Worm (Caenorhabditis elegans) whole organism, L4/young adult: ENCODE measurements around the gene C25F9.10.

ENCODE experiments used
- W03F9.2 ChIP-seq: fragments of 150-350 bp; optimal IDR thresholded peaks from 2 replicates; lab custom pipeline; 2014; ENCODE audit warnings: missing biosample characterization, missing genetic modification characterization
- dao-5 ChIP-seq: sonication (generic microtip); optimal IDR thresholded peaks from 2 replicates; lab custom pipeline; 2016; ENCODE audit warnings: missing genotype, missing genetic modification characterization, moderate library complexity, missing compliant biosample characterization
- him-1 ChIP-seq: sonication (generic microtip); optimal IDR thresholded peaks from 2 replicates; lab custom pipeline; 2016; ENCODE audit warnings: missing genotype, missing genetic modification reagents, missing genetic modification characterization, missing compliant biosample characterization

ce11 chrV:19403619-19404018 lies 1.9 kb upstream of the C25F9.10 start:
- no peak for TF ChIP-seq him-1 (tag; lab: Kevin White, UChicago)
- no peak for TF ChIP-seq W03F9.2 (tag; lab: Kevin White, UChicago)
- TF ChIP-seq dao-5: no peak
